Fruit fly (Drosophila melanogaster): ENCODE data around the gene CG12099.
A peak's percentile ranks its signal among the peaks of the same experiment; 100 is the strongest.

CG12099 gene

dm6 chr3L:1579169-1579853, 21.0 kb upstream of the CG12099 start (continued):
- peak; percentile 65; the same call in 2 of the 3 replicates for TF ChIP-seq CG17361 (GFP tag; IDR thresholded peaks at IDR 0.05)
- TF ChIP-seq Lhr (GFP tag; optimal IDR thresholded peaks at IDR 0.05): peak; percentile 77
- peak; percentile 57; the same call in 1 of the 2 replicates for TF ChIP-seq Nf-YA (GFP tag; IDR thresholded peaks at IDR 0.05)
- peak; percentile 80 for TF ChIP-seq CG15479 (GFP tag; optimal IDR thresholded peaks at IDR 0.05)
- peak; percentile 75 for TF ChIP-seq CG17186 (GFP tag; optimal IDR thresholded peaks at IDR 0.05)
- TF ChIP-seq z (GFP tag; IDR thresholded peaks at IDR 0.05): peak; percentile 76
- TF ChIP-seq D19A (tag; optimal IDR thresholded peaks at IDR 0.05): peak; percentile 71
- no peak for TF ChIP-seq Fer2 (tag; optimal IDR thresholded peaks at IDR 0.05)
- peak; percentile 0 for TF ChIP-seq Dek (tag; optimal IDR thresholded peaks at IDR 0.05)
- no peak for TF ChIP-seq Lim3 (GFP tag; IDR thresholded peaks at IDR 0.05)
- TF ChIP-seq schlank (tag; optimal IDR thresholded peaks at IDR 0.05): no peak
- TF ChIP-seq Fer3 (tag; optimal IDR thresholded peaks at IDR 0.05): peak; percentile 61
- peak; percentile 1 for TF ChIP-seq gcm2 (GFP tag; optimal IDR thresholded peaks at IDR 0.05)
- TF ChIP-seq HmgZ (tag; optimal IDR thresholded peaks at IDR 0.05): peak; percentile 62
- peak; percentile 66 for TF ChIP-seq CG8281 (tag; optimal IDR thresholded peaks at IDR 0.05)
- TF ChIP-seq CG1792 (GFP tag; optimal IDR thresholded peaks at IDR 0.05): no peak
- peak; percentile 71 for TF ChIP-seq CG6765 (GFP tag; optimal IDR thresholded peaks at IDR 0.05)
- TF ChIP-seq prd (optimal IDR thresholded peaks at IDR 0.05): no peak
- TF ChIP-seq prd (GFP tag; IDR thresholded peaks at IDR 0.05): peak; percentile 50; the same call in 1 of the 3 replicates
- peak; percentile 22 for TF ChIP-seq ems (GFP tag; optimal IDR thresholded peaks at IDR 0.05)
- peak; percentile 26 for TF ChIP-seq az2 (GFP tag; optimal IDR thresholded peaks at IDR 0.05)
- TF ChIP-seq CG14441 (GFP tag; IDR thresholded peaks at IDR 0.05): no peak; the same call in 1 of the 2 replicates
- TF ChIP-seq Adf1 (GFP tag; IDR thresholded peaks at IDR 0.05): no peak; the same call in 1 of the 2 replicates
- TF ChIP-seq tin (GFP tag; optimal IDR thresholded peaks at IDR 0.05): peak; percentile 52
- no peak for TF ChIP-seq zfh2 (GFP tag; optimal IDR thresholded peaks at IDR 0.05)
- peak; percentile 49; the same call in 1 of the 2 replicates for TF ChIP-seq CG4730 (GFP tag; IDR thresholded peaks at IDR 0.05)
- TF ChIP-seq usp (GFP tag; optimal IDR thresholded peaks at IDR 0.05): no peak
- TF ChIP-seq Dbx (GFP tag; IDR thresholded peaks at IDR 0.05): no peak
- TF ChIP-seq Bgb (GFP tag; IDR thresholded peaks at IDR 0.05; ENCODE audit: partially characterized antibody): no peak
- 0 out of 2 replicates have a peak, but pooled peaks have one; percentile 17 for TF ChIP-seq ttk (GFP tag; IDR thresholded peaks at IDR 0.05)
- TF ChIP-seq hb (GFP tag; IDR thresholded peaks at IDR 0.05; ENCODE audit: partially characterized antibody): no peak
- peak; percentile 66 for TF ChIP-seq stc (GFP tag; IDR thresholded peaks at IDR 0.05)
- TF ChIP-seq E2f1 (GFP tag; IDR thresholded peaks at IDR 0.05): 0 out of 2 replicates have a peak, but pooled peaks have one; percentile 48
- peak; percentile 30 for TF ChIP-seq disco-r (GFP tag; optimal IDR thresholded peaks at IDR 0.05)
- no peak for TF ChIP-seq CG11560 (tag; IDR thresholded peaks at IDR 0.05)
- TF ChIP-seq CG8478 (optimal IDR thresholded peaks at IDR 0.05): no peak
- TF ChIP-seq trh (GFP tag; optimal IDR thresholded peaks at IDR 0.05): peak; percentile 54
- no peak for TF ChIP-seq Elba2 (GFP tag; optimal IDR thresholded peaks at IDR 0.05)
- peak in 1 of 2 experiments; percentile 67 for TF ChIP-seq Hr51 (GFP tag; optimal IDR thresholded peaks at IDR 0.05)
- TF ChIP-seq Gsc (GFP tag; IDR thresholded peaks at IDR 0.05): no peak
- TF ChIP-seq run (tag; optimal IDR thresholded peaks at IDR 0.05): peak; percentile 43
- no peak for TF ChIP-seq Hr39 (optimal IDR thresholded peaks at IDR 0.05)
- TF ChIP-seq vfl (GFP tag; optimal IDR thresholded peaks at IDR 0.05): no peak
- peak; percentile 71 for TF ChIP-seq CG15011 (GFP tag; optimal IDR thresholded peaks at IDR 0.05)
- peak; percentile 60 for TF ChIP-seq btn (GFP tag; optimal IDR thresholded peaks at IDR 0.05)
- TF ChIP-seq CG15073 (GFP tag; optimal IDR thresholded peaks at IDR 0.05): no peak
- peak; percentile 57 for TF ChIP-seq Sry-β (GFP tag; optimal IDR thresholded peaks at IDR 0.05)
- peak; percentile 44 for TF ChIP-seq CG10267 (tag; optimal IDR thresholded peaks at IDR 0.05)
- TF ChIP-seq tll (GFP tag; optimal IDR thresholded peaks at IDR 0.05): peak in 1 of 2 experiments; percentile 87
- TF ChIP-seq CG34376 (GFP tag; optimal IDR thresholded peaks at IDR 0.05): peak; percentile 56
- TF ChIP-seq CG3847 (GFP tag; IDR thresholded peaks at IDR 0.05): no peak
